Worm (Caenorhabditis elegans): ENCODE measurements around the gene F14D2.19.

F14D2.19 gene

DNA sequence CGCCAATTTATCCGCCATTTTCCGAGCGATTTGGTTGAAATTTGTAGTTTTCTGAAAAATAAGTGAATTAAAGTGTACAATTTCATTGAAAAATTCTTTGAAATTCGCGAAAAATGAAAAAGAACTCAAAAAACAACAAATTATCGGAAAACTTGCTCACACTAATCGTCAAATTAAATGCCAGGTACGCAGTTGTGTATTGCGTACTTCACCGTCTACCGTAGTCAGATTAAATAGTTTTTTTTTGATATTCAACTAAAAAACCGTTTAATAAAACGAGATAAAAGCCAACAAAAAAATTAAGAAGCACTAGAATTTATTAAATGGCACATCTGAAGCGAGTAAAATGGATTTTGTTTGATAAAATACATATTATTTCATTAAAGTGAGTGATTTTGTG lies 8.0 kb upstream of the F14D2.19 start, which contains the start of gene bath-28:
Gene bath-28 (minus strand): TSS at position 51 of the 400 bp plus-strand sequence.
- TF ChIP-seq elt-1 (tag; optimal IDR thresholded peaks at IDR 0.05) (no peak), sma-9 (GFP tag; optimal IDR thresholded peaks at IDR 0.05) (no peak), sma-9 (tag; optimal IDR thresholded peaks at IDR 0.05) (no peak)

DNA sequence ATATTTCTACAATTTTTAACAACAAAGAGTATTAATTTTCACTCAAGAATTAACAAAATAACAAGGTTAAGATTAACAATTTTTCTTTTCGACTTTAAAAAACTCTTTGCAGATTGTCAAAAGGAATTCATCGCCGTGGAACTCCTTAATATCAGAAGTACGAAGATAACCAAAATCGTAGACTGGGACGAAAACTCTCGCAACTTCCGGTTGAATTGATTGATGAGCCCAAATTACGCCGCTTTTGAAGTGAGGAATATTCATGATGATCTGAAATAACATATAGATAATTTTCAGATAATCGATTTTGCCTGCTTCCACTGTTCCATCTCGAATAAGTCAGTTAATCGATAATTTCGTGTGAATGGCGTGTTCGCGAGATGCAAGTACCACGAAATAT lies 6.8 kb upstream of the F14D2.19 start, which contains the start of gene F14D2.15:
Gene F14D2.15 (minus strand): TSS at position 101 of the 400 bp plus-strand sequence.
- no peak for TF ChIP-seq unc-39 (tag; optimal IDR thresholded peaks at IDR 0.05)
- TF ChIP-seq mbf-1 (tag; optimal IDR thresholded peaks at IDR 0.05), result no peak
- TF ChIP-seq ceh-16 (tag; optimal IDR thresholded peaks at IDR 0.05), result no peak
- TF ChIP-seq F13H6.1 (tag; optimal IDR thresholded peaks at IDR 0.05), result no peak
- no peak for TF ChIP-seq alr-1 (tag; optimal IDR thresholded peaks at IDR 0.05)
- no peak for TF ChIP-seq snpc-4 (tag; optimal IDR thresholded peaks at IDR 0.05)
- TF ChIP-seq nhr-11 (tag; optimal IDR thresholded peaks at IDR 0.05), result no peak
- no peak for TF ChIP-seq nhr-129 (tag; optimal IDR thresholded peaks at IDR 0.05)
- no peak for TF ChIP-seq sem-4 (tag; optimal IDR thresholded peaks at IDR 0.05)
- TF ChIP-seq gmeb-1 (tag; optimal IDR thresholded peaks at IDR 0.05), result no peak
- no peak for TF ChIP-seq elt-1 (tag; optimal IDR thresholded peaks at IDR 0.05)
- TF ChIP-seq unc-62 (GFP tag; optimal IDR thresholded peaks at IDR 0.05), result no peak
- TF ChIP-seq blmp-1 (tag; optimal IDR thresholded peaks at IDR 0.05; ENCODE audit: insufficient read depth), result no peak
- TF ChIP-seq fos-1 (tag; optimal IDR thresholded peaks at IDR 0.05), result no peak
- no peak for TF ChIP-seq nhr-12 (tag; optimal IDR thresholded peaks at IDR 0.05)

DNA sequence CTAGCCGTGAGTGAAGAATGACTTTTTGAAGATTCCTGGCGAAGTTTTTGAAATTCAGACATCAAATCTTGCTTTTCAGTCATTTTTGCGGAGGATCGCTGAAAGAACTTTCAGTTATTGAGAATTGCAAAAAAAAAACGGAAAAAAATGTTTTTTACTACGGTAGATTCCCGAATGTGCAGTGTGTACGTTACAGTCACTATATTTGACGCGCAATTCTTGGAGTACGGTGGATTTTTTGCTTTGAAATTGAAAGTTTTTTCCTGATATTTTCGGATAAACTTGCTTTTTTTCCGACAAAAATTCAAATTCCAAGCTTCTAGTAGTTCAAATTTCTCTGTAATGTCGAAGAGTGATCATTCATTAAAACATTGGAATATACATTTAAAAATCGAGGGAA lies 5.0 kb upstream of the F14D2.19 start, which contains the start of gene F14D2.11:
Gene F14D2.11 (minus strand): TSS at position 101 of the 400 bp plus-strand sequence.
- no peak for TF ChIP-seq R02D3.7 (tag; optimal IDR thresholded peaks at IDR 0.05)
- no peak for TF ChIP-seq lin-13 (GFP tag; optimal IDR thresholded peaks at IDR 0.05)
- no peak for TF ChIP-seq ceh-16 (tag; optimal IDR thresholded peaks at IDR 0.05)
- TF ChIP-seq Y55F3AM.14 (GFP tag; optimal IDR thresholded peaks at IDR 0.05), result no peak
- TF ChIP-seq ztf-4 (tag; optimal IDR thresholded peaks at IDR 0.05), result no peak
- TF ChIP-seq skn-1 (tag; optimal IDR thresholded peaks at IDR 0.05), result no peak
- TF ChIP-seq nhr-12 (tag; optimal IDR thresholded peaks at IDR 0.05), result no peak
- no peak for TF ChIP-seq mdl-1 (tag; optimal IDR thresholded peaks at IDR 0.05)
- no peak for TF ChIP-seq ceh-82 (tag; optimal IDR thresholded peaks at IDR 0.05)
- TF ChIP-seq mab-5 (tag; optimal IDR thresholded peaks at IDR 0.05), result no peak
- no peak for TF ChIP-seq nhr-237 (tag; optimal IDR thresholded peaks at IDR 0.05)
- no peak for TF ChIP-seq crh-2 (tag; optimal IDR thresholded peaks at IDR 0.05)

DNA sequence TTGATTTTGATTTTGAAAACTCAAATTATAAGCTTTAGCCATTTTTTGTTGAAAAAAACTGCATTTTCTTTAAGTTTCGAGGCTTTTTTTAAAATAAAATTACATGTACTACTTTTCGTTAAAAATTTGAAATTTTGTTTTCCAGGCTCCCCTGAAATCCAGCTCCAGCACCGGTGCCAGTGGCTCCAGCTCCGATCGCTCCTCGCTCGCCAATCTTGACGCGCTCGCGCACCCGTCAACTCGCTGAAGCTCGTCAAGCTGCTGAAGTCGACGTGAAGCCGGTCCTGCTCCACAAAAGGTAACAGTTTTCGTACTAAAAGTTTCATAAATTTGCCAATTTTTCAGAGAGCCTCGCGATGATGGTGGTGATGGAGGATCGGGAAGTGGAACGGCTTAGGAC lies 3.9 kb upstream of the F14D2.19 start:
- TF ChIP-seq peb-1 (tag; optimal IDR thresholded peaks at IDR 0.05), result no peak
- no peak for TF ChIP-seq ztf-1 (GFP tag; conservative IDR thresholded peaks at IDR 0.05)
- TF ChIP-seq elt-1 (tag; optimal IDR thresholded peaks at IDR 0.05), result no peak
- TF ChIP-seq crh-2 (tag; optimal IDR thresholded peaks at IDR 0.05), result no peak
- no peak for TF ChIP-seq fos-1 (tag; optimal IDR thresholded peaks at IDR 0.05)
- no peak for TF ChIP-seq unc-55 (GFP tag; optimal IDR thresholded peaks at IDR 0.05)
- no peak for TF ChIP-seq snpc-4 (tag; optimal IDR thresholded peaks at IDR 0.05)
- no peak for TF ChIP-seq nhr-21 (tag; optimal IDR thresholded peaks at IDR 0.05)
- no peak for TF ChIP-seq nhr-237 (tag; optimal IDR thresholded peaks at IDR 0.05)

DNA sequence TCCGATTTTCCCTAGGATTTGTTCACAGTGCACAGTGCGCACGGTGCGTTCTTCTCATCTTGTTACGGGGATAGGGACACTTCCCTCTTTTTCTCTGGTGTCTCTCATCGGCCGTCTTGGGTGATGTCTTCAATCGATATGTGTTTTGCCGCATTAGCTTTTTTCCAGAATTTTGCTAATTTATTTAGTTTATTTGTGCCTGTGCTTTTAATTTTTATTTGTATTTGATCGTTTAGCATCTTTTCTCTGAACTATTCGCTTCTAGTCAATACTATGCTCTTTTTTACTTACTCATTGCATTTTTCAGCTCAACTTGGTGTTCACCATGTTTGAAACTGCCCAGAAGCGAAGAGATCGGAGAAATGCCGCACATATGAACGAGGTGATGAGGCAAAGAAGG lies 3.3 kb upstream of the F14D2.19 start, which contains the start of gene F14D2.5:
Gene F14D2.5 (plus strand): TSS at position 301 of the 400 bp plus-strand sequence.
- TF ChIP-seq ztf-1 (GFP tag; conservative IDR thresholded peaks at IDR 0.05), result no peak
- no peak for TF ChIP-seq nhr-12 (tag; optimal IDR thresholded peaks at IDR 0.05)
- TF ChIP-seq nhr-11 (tag; optimal IDR thresholded peaks at IDR 0.05), result no peak
- no peak for TF ChIP-seq ztf-11 (tag; optimal IDR thresholded peaks at IDR 0.05)
- TF ChIP-seq ztf-4 (tag; optimal IDR thresholded peaks at IDR 0.05), result no peak
- TF ChIP-seq ZK546.5 (tag; optimal IDR thresholded peaks at IDR 0.05), result no peak

DNA sequence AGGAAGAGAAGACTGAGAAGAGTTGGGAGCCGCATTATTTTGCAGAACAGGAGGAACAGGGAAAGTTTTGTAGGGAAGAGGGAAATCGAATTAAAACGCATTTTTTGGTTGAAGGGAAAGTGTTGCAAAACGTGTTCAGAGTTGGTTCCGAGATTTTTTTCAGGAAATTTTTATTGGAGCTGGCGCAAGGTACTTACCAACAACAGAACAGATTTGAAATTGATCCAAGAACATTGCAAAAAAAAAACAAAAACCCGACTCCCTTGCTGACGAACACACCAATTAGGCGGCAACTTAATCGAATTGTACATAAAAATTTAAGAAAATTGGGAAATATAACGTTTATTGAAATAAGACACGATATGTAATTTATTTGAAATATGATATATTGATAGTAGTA lies 1.6 kb upstream of the F14D2.19 start, which contains the start of gene F14D2.7:
Gene F14D2.7 (minus strand): TSS at position 101 of the 400 bp plus-strand sequence.
- TF ChIP-seq nhr-10 (tag; optimal IDR thresholded peaks at IDR 0.05) (no peak), nhr-11 (tag; optimal IDR thresholded peaks at IDR 0.05) (no peak), ceh-16 (tag; optimal IDR thresholded peaks at IDR 0.05) (no peak), nhr-25 (tag; optimal IDR thresholded peaks at IDR 0.05) (no peak), elt-1 (tag; optimal IDR thresholded peaks at IDR 0.05) (no peak)
